Fruit fly (Drosophila melanogaster) whole organism, embryonic: ENCODE data around the gene mRpL49.

ENCODE experiments used
- C15 ChIP-seq: fragments of 200-800 bp; sonication (Bioruptor generic); IDR thresholded peaks from 3 replicates; pipeline ENCODE4 v1.3.6; 2022; ENCODE audit warnings: missing biosample characterization, missing genetic modification characterization
- CG12236 ChIP-seq: fragments of 200-800 bp; sonication (Bioruptor generic); optimal IDR thresholded peaks from 2 replicates; lab custom pipeline; 2016; ENCODE audit warnings: missing biosample characterization, missing genetic modification characterization
- CG13296 ChIP-seq: fragments of 200-800 bp; sonication (Bioruptor generic); optimal IDR thresholded peaks from 3 replicates; lab custom pipeline; 2018; ENCODE audit warnings: missing biosample characterization, mild to moderate bottlenecking, missing genetic modification characterization
- CG13624 ChIP-seq: fragments of 200-800 bp; sonication (Bioruptor generic); optimal IDR thresholded peaks from 2 replicates; lab custom pipeline; 2016; ENCODE audit warnings: missing biosample characterization, missing genetic modification characterization
- CG16863 ChIP-seq: fragments of 200-800 bp; sonication (Bioruptor generic); optimal IDR thresholded peaks from 3 replicates; lab custom pipeline; 2016; ENCODE audit warnings: missing biosample characterization, missing genetic modification characterization
- CG30020 ChIP-seq: fragments of 200-800 bp; optimal IDR thresholded peaks from 2 replicates; lab custom pipeline; 2019; ENCODE audit warnings: missing biosample characterization, mild to moderate bottlenecking, missing genetic modification characterization, moderate library complexity
- CG3163 ChIP-seq: fragments of 200-800 bp; sonication (Bioruptor generic); optimal IDR thresholded peaks from 3 replicates; lab custom pipeline; 2016; ENCODE audit warnings: missing biosample characterization, missing genetic modification characterization
- CG34224 ChIP-seq: fragments of 200-800 bp; sonication (Bioruptor generic); IDR thresholded peaks from 3 replicates; pipeline ENCODE4 v1.3.6; 2022; ENCODE audit warnings: missing biosample characterization, missing genetic modification characterization; ENCODE audit not compliant: partially characterized antibody
- CG34376 ChIP-seq: fragments of 200-800 bp; sonication (Bioruptor generic); optimal IDR thresholded peaks from 2 replicates; lab custom pipeline; 2018; ENCODE audit warnings: missing biosample characterization, mild to moderate bottlenecking, missing genetic modification characterization
- CG4282 ChIP-seq: fragments of 200-800 bp; sonication (Bioruptor generic); optimal IDR thresholded peaks from 2 replicates; lab custom pipeline; 2016; ENCODE audit warnings: missing biosample characterization, missing genetic modification characterization
- CG8089 ChIP-seq: fragments of 200-800 bp; sonication (Bioruptor generic); optimal IDR thresholded peaks from 3 replicates; lab custom pipeline; 2016; ENCODE audit warnings: missing biosample characterization, missing genetic modification characterization
- CG8765 ChIP-seq: fragments of 200-800 bp; sonication (Bioruptor generic); IDR thresholded peaks from 2 replicates; pipeline ENCODE4 v1.3.6; 2022; ENCODE audit warnings: missing biosample characterization, missing genetic modification characterization
- CG9727 ChIP-seq: fragments of 200-800 bp; sonication (Bioruptor generic); optimal IDR thresholded peaks from 3 replicates; lab custom pipeline; 2017; ENCODE audit warnings: missing biosample characterization, mild to moderate bottlenecking, missing genetic modification characterization
- Drgx ChIP-seq: fragments of 200-800 bp; sonication (Bioruptor generic); IDR thresholded peaks from 2 replicates; pipeline ENCODE4 v1.3.6; 2022; ENCODE audit warnings: missing biosample characterization, missing genetic modification characterization
- Max ChIP-seq: fragments of 200-800 bp; sonication (Bioruptor generic); optimal IDR thresholded peaks from 2 replicates; lab custom pipeline; 2016; ENCODE audit warnings: missing biosample characterization, mild to moderate bottlenecking, missing genetic modification characterization
- Med ChIP-seq: fragments of 200-800 bp; sonication (Bioruptor generic); peaks from one replicate; lab custom pipeline; 2016; ENCODE audit warnings: missing biosample characterization, missing genetic modification characterization, mild to moderate bottlenecking, inconsistent platforms, moderate library complexity
- Meics ChIP-seq: fragments of 200-800 bp; sonication (Bioruptor generic); optimal IDR thresholded peaks from 2 replicates; lab custom pipeline; 2017; ENCODE audit warnings: missing biosample characterization, mild to moderate bottlenecking, missing genetic modification characterization
- PHDP ChIP-seq: fragments of 200-800 bp; sonication (Bioruptor generic); optimal IDR thresholded peaks from 3 replicates; lab custom pipeline; 2018; ENCODE audit warnings: missing biosample characterization, mild to moderate bottlenecking, missing genetic modification characterization, moderate library complexity
- Pdp1 ChIP-seq, 2 experiments: fragments of 200-800 bp; sonication (Bioruptor generic); optimal IDR thresholded peaks; 3 replicates each; lab custom pipeline; 2016; ENCODE audit warnings: missing biosample characterization in 2 of 2, missing genetic modification characterization in 2 of 2, mild to moderate bottlenecking in 1 of 2, moderate library complexity in 1 of 2
- Ptx1 ChIP-seq: fragments of 200-800 bp; sonication (Bioruptor generic); IDR thresholded peaks from 2 replicates; pipeline ENCODE4 v1.3.6; 2022; ENCODE audit warnings: missing biosample characterization, missing genetic modification characterization
- Ravus ChIP-seq: fragments of 200-800 bp; sonication (Bioruptor generic); IDR thresholded peaks from 2 replicates; pipeline ENCODE4 v1.3.6; 2022; ENCODE audit warnings: missing biosample characterization, missing genetic modification characterization
- Sry-β ChIP-seq: fragments of 200-800 bp; sonication (Bioruptor generic); optimal IDR thresholded peaks from 2 replicates; lab custom pipeline; 2018; ENCODE audit warnings: missing biosample characterization, mild to moderate bottlenecking, missing genetic modification characterization, moderate library complexity
- Trl ChIP-seq, 3 experiments: fragments of >200 bp in 2 of 3; fragments of 200-800 bp in 1 of 3; sonication (Bioruptor generic) in 1 of 3; optimal IDR thresholded peaks; 2 replicates in 1 of 3; 3 replicates in 2 of 3; lab custom pipeline; 2016 to 2017; ENCODE audit warnings: missing biosample characterization in 1 of 3, missing genetic modification characterization in 1 of 3
- bsh ChIP-seq, 2 experiments: fragments of 200-800 bp; sonication (Bioruptor generic); optimal IDR thresholded peaks; 2 replicates each; lab custom pipeline; 2017 to 2018; ENCODE audit warnings: mild to moderate bottlenecking in 2 of 2, missing biosample characterization in 2 of 2, missing genetic modification characterization in 2 of 2, moderate library complexity in 1 of 2
- cas ChIP-seq: fragments of 200-800 bp; sonication (Bioruptor generic); IDR thresholded peaks from 2 replicates; pipeline ENCODE4 v1.3.6; 2022; ENCODE audit warnings: missing biosample characterization, missing genetic modification characterization
- crol ChIP-seq: fragments of 200-800 bp; sonication (Bioruptor generic); IDR thresholded peaks from 2 replicates; pipeline ENCODE4 v1.3.6; 2022; ENCODE audit warnings: missing biosample characterization, missing genetic modification characterization
- exex ChIP-seq: fragments of 200-800 bp; sonication (Bioruptor generic); optimal IDR thresholded peaks from 4 replicates; lab custom pipeline; 2018; ENCODE audit warnings: missing biosample characterization, mild to moderate bottlenecking, missing genetic modification characterization, moderate library complexity
- grn ChIP-seq: fragments of 200-800 bp; sonication (Bioruptor generic); optimal IDR thresholded peaks from 3 replicates; lab custom pipeline; 2017; ENCODE audit warnings: missing biosample characterization, missing genetic modification characterization
- hbn ChIP-seq: fragments of 200-800 bp; sonication (Bioruptor generic); IDR thresholded peaks from 2 replicates; pipeline ENCODE4 v1.3.6; 2022; ENCODE audit warnings: missing biosample characterization, missing genetic modification characterization; ENCODE audit not compliant: partially characterized antibody
- lov ChIP-seq, 2 experiments: fragments of 200-800 bp in 1 of 2; fragments of >200 bp in 1 of 2; sonication (Bioruptor generic) in 1 of 2; IDR thresholded peaks in 1 of 2; optimal IDR thresholded peaks in 1 of 2; 2 replicates in 1 of 2; 3 replicates in 1 of 2; pipeline versions ENCODE4 v1.3.6 to Lab custom; 2017 to 2022; ENCODE audit warnings: missing biosample characterization in 1 of 2, missing genetic modification characterization in 1 of 2
- mirr ChIP-seq: fragments of 200-800 bp; sonication (Bioruptor generic); optimal IDR thresholded peaks from 3 replicates; lab custom pipeline; 2018; ENCODE audit warnings: missing biosample characterization, mild to moderate bottlenecking, missing genetic modification characterization
- nau ChIP-seq: fragments of 200-800 bp; sonication (Bioruptor generic); optimal IDR thresholded peaks from 3 replicates; lab custom pipeline; 2017; ENCODE audit warnings: missing biosample characterization, mild to moderate bottlenecking, missing genetic modification characterization, missing genetic modification reagents
- nom ChIP-seq: fragments of 200-800 bp; sonication (Bioruptor generic); optimal IDR thresholded peaks from 2 replicates; lab custom pipeline; 2017; ENCODE audit warnings: missing biosample characterization, missing genetic modification characterization, mild to moderate bottlenecking, moderate library complexity, missing genetic modification reagents
- pb ChIP-seq: fragments of 200-800 bp; sonication (Bioruptor generic); optimal IDR thresholded peaks from 3 replicates; lab custom pipeline; 2016; ENCODE audit warnings: missing biosample characterization, missing genetic modification characterization
- repo ChIP-seq: fragments of 200-800 bp; sonication (Bioruptor generic); optimal IDR thresholded peaks from 2 replicates; lab custom pipeline; 2016; ENCODE audit warnings: missing biosample characterization, missing genetic modification characterization
- sug ChIP-seq: fragments of 200-800 bp; optimal IDR thresholded peaks from 2 replicates; lab custom pipeline; 2019; ENCODE audit warnings: missing biosample characterization, mild to moderate bottlenecking, missing genetic modification characterization, moderate library complexity
- tx ChIP-seq: fragments of 200-800 bp; sonication (Bioruptor generic); optimal IDR thresholded peaks from 2 replicates; lab custom pipeline; 2016; ENCODE audit warnings: missing biosample characterization, missing genetic modification characterization
- vfl ChIP-seq: fragments of 200-800 bp; sonication (Bioruptor generic); optimal IDR thresholded peaks from 2 replicates; lab custom pipeline; 2016; ENCODE audit warnings: missing biosample characterization, missing genetic modification characterization

Gene mRpL49

dm6 chrX:12890166-12890825 is 16.6 kb upstream of the mRpL49 start:
- TF ChIP-seq CG3163 (GFP tag; lab: Kevin White, UChicago) (peak; percentile 40), CG16863 (GFP tag; lab: Kevin White, UChicago) (no peak), Sry-β (GFP tag; lab: Kevin White, UChicago) (peak; percentile 18), CG13624 (GFP tag; lab: Kevin White, UChicago) (no peak), bsh (GFP tag; optimal IDR thresholded peaks at IDR 0.05; lab: Kevin White, UChicago) (peak in 1 of 2 experiments; percentile 70), Trl (optimal IDR thresholded peaks at IDR 0.05; lab: Kevin White, UChicago) (peak; percentile 1 to 59), Trl (GFP tag; optimal IDR thresholded peaks at IDR 0.05; lab: Kevin White, UChicago) (no peak), CG30020 (tag; lab: Kevin White, UChicago) (no peak), nom (GFP tag; lab: Kevin White, UChicago) (peak; percentile 97)

dm6 chrX:12890826-12891175 is 16.1 kb upstream of the mRpL49 start:
- no peak for TF ChIP-seq CG34224
- no peak for TF ChIP-seq Ravus (GFP tag; lab: Robert Waterston, UW)
- no peak for TF ChIP-seq CG12236 (GFP tag; lab: Kevin White, UChicago)
- TF ChIP-seq Meics (GFP tag; lab: Kevin White, UChicago): no peak
- TF ChIP-seq grn (GFP tag; lab: Kevin White, UChicago): no peak
- peak; percentile 36 for TF ChIP-seq CG34376
- TF ChIP-seq Ptx1 (GFP tag; lab: Robert Waterston, UW): no peak
- peak; percentile 10; the same call in 1 of the 2 replicates for TF ChIP-seq Drgx
- peak; percentile 11 for TF ChIP-seq exex (tag; lab: Kevin White, UChicago)
- TF ChIP-seq Med (GFP tag; lab: Kevin White, UChicago): no peak
- no peak for TF ChIP-seq vfl (GFP tag; lab: Kevin White, UChicago)
- TF ChIP-seq pb (GFP tag; lab: Kevin White, UChicago): no peak
- TF ChIP-seq C15: no peak
- no peak for TF ChIP-seq CG8765
- TF ChIP-seq PHDP (tag; lab: Kevin White, UChicago): no peak
- no peak for TF ChIP-seq nau
- TF ChIP-seq lov (optimal IDR thresholded peaks at IDR 0.05; lab: Kevin White, UChicago): no peak
- no peak for TF ChIP-seq lov (GFP tag; IDR thresholded peaks at IDR 0.05; lab: Robert Waterston, UW)
- peak in 1 of 2 experiments; percentile 83 for TF ChIP-seq Pdp1 (GFP tag; optimal IDR thresholded peaks at IDR 0.05; lab: Kevin White, UChicago)
- no peak for TF ChIP-seq CG13296
- TF ChIP-seq CG13624 (GFP tag; lab: Kevin White, UChicago): no peak
- no peak for TF ChIP-seq CG4282 (GFP tag; lab: Kevin White, UChicago)
- TF ChIP-seq CG9727 (GFP tag; lab: Kevin White, UChicago): no peak
- no peak for TF ChIP-seq repo
- TF ChIP-seq crol (GFP tag; lab: Robert Waterston, UW): 0 out of 2 replicates have a peak, but pooled peaks have one; percentile 13
- no peak for TF ChIP-seq Max (GFP tag; lab: Kevin White, UChicago)
- peak; percentile 66 for TF ChIP-seq sug (tag; lab: Kevin White, UChicago)
- no peak for TF ChIP-seq hbn (GFP tag; lab: Robert Waterston, UW)
- TF ChIP-seq cas (GFP tag; lab: Robert Waterston, UW): no peak
- no peak for TF ChIP-seq CG8089 (GFP tag; lab: Kevin White, UChicago)
- TF ChIP-seq tx (GFP tag; lab: Kevin White, UChicago): no peak
- TF ChIP-seq mirr (GFP tag; lab: Kevin White, UChicago): peak; percentile 16
